Worm (Caenorhabditis elegans) whole organism, L4 larva: Measurements from ENCODE around the gene egas-3.

ENCODE experiments used
- aly-2 ChIP-seq: sonication (generic microtip); optimal IDR thresholded peaks from 2 replicates; lab custom pipeline; 2018; ENCODE audit warnings: missing biosample characterization, missing genetic modification characterization
- mdl-1 ChIP-seq, 2 experiments: fragments of 150-350 bp in 1 of 2; sonication (generic microtip) in 1 of 2; optimal IDR thresholded peaks; 2 replicates each; lab custom pipeline; 2014 to 2017; ENCODE audit warnings: missing biosample characterization in 2 of 2, missing genetic modification characterization in 2 of 2
- nhr-11 ChIP-seq: fragments of 150-350 bp; optimal IDR thresholded peaks from 2 replicates; lab custom pipeline; 2014; ENCODE audit warnings: missing biosample characterization, missing genetic modification characterization
- nhr-237 ChIP-seq: sonication (generic microtip); optimal IDR thresholded peaks from 2 replicates; lab custom pipeline; 2017; ENCODE audit warnings: missing biosample characterization, missing genetic modification characterization
- nhr-25 ChIP-seq: sonication (generic microtip); optimal IDR thresholded peaks from 2 replicates; lab custom pipeline; 2017; ENCODE audit warnings: missing genetic modification characterization, mild to moderate bottlenecking, missing compliant biosample characterization, antibody characterized with exemption, moderate library complexity, borderline replicate concordance; ENCODE audit not compliant: insufficient read depth

- TF ChIP-seq nhr-11 (tag; lab: Kevin White, UChicago) (no peak), aly-2 (no peak), nhr-25 (tag; lab: Kevin White, UChicago) (no peak), mdl-1 (tag; optimal IDR thresholded peaks at IDR 0.05; lab: Kevin White, UChicago) (no peak), nhr-237 (no peak)
These were observed 30.6 kb downstream of the egas-3 start for ce11 chrV:18605510-18605909.
